Fruit fly (Drosophila melanogaster): ENCODE results near the gene dos.

Gene dos

DNA sequence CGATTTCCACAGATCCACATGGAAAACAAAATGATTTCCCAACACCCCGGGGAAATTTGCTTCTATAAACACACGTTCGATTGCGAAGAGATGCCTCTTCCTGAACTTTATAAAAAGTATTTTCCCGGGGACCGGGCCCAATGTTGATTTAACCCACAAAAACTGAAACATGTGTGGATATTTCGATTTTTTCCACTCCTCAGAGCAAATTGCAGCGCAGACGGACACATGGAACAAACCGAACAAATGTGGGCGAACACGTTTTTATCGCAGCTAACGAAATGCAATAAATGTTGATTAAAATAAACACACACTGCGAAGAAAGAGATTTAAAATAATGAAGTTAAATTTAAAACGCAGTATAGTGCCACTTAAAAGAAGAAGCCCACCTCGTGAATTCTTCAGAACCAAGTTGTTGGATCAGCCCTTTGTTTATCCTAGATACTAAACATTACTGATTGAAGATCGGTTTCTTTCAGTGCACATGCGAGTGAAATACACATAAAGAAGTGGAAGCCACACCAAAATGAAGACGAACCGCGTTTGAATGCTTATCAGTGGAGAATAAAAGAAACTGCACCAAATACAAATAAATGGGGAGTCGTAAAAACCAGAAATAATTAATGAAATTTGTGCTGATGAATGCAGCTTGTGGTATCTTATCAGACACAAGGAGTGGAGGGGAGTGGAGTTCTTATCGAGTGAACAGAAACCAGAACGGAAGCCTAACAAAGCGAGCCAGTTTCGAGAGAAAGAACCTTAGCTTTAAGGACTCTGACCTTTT lies 6.3 kb upstream of the dos start (continued):
- peak; percentile 60 for TF ChIP-seq CG13775 (GFP tag; optimal IDR thresholded peaks at IDR 0.05)
- TF ChIP-seq CG5180 (GFP tag; optimal IDR thresholded peaks at IDR 0.05), result peak; percentile 77
- no peak for TF ChIP-seq rib (GFP tag; IDR thresholded peaks at IDR 0.05)
- peak; percentile 57 for TF ChIP-seq CG4617 (GFP tag; optimal IDR thresholded peaks at IDR 0.05; ENCODE audit: borderline replicate concordance)
- peak; percentile 50; the same call in 1 of the 3 replicates for TF ChIP-seq z (GFP tag; IDR thresholded peaks at IDR 0.05)
- peak; percentile 61 to 79 for TF ChIP-seq dpn (GFP tag; optimal IDR thresholded peaks at IDR 0.05)
- TF ChIP-seq Neu2 (GFP tag; optimal IDR thresholded peaks at IDR 0.05; ENCODE audit: borderline replicate concordance), result no peak
- peak; percentile 58 for TF ChIP-seq CG3065 (GFP tag; optimal IDR thresholded peaks at IDR 0.05)
- peak; percentile 89 for TF ChIP-seq fd96Cb (tag; optimal IDR thresholded peaks at IDR 0.05)
- peak; percentile 91 for TF ChIP-seq Blimp-1 (GFP tag; optimal IDR thresholded peaks at IDR 0.05)
- TF ChIP-seq BEAF-32 (GFP tag; optimal IDR thresholded peaks at IDR 0.05), result no peak
- TF ChIP-seq ro (GFP tag; IDR thresholded peaks at IDR 0.05), result peak; percentile 37; the same call in 1 of the 2 replicates
- TF ChIP-seq NC2β (GFP tag; optimal IDR thresholded peaks at IDR 0.05), result peak; percentile 79
- peak; percentile 24 for TF ChIP-seq CG4328 (GFP tag; optimal IDR thresholded peaks at IDR 0.05)
- peak; percentile 64 for TF ChIP-seq CG8290 (GFP tag; optimal IDR thresholded peaks at IDR 0.05)
- TF ChIP-seq CG8290 (tag; optimal IDR thresholded peaks at IDR 0.05), result peak in 1 of 2 experiments; percentile 35
- peak; percentile 70 for TF ChIP-seq CG14667 (GFP tag; IDR thresholded peaks at IDR 0.05)
- TF ChIP-seq slbo (GFP tag; IDR thresholded peaks at IDR 0.05), result peak; percentile 41; the same call in 1 of the 2 replicates
- no peak for TF ChIP-seq CG2129 (GFP tag; IDR thresholded peaks at IDR 0.05; ENCODE audit: partially characterized antibody)
- TF ChIP-seq esg (GFP tag; conservative IDR thresholded peaks at IDR 0.05), result peak; percentile 81
- peak; percentile 54 for TF ChIP-seq CG4360 (GFP tag; IDR thresholded peaks at IDR 0.05)
- TF ChIP-seq Dek (tag; optimal IDR thresholded peaks at IDR 0.05), result peak; percentile 45
- TF ChIP-seq CG2199 (GFP tag; IDR thresholded peaks at IDR 0.05), result peak; percentile 73; the same call in 2 of the 3 replicates
- peak; percentile 85 for TF ChIP-seq tin (GFP tag; optimal IDR thresholded peaks at IDR 0.05)
- peak; percentile 74 for TF ChIP-seq CG8281 (tag; optimal IDR thresholded peaks at IDR 0.05)
- peak; percentile 17 for TF ChIP-seq Bdp1 (GFP tag; optimal IDR thresholded peaks at IDR 0.05)
- TF ChIP-seq H2.0 (GFP tag; IDR thresholded peaks at IDR 0.05), result peak; percentile 64
- no peak for TF ChIP-seq CG11085 (GFP tag; IDR thresholded peaks at IDR 0.05)
- peak; percentile 75 for TF ChIP-seq CG11247 (GFP tag; IDR thresholded peaks at IDR 0.05)
- peak; percentile 76 for TF ChIP-seq sob (GFP tag; IDR thresholded peaks at IDR 0.05)
- peak; percentile 85 for TF ChIP-seq CG12391 (tag; optimal IDR thresholded peaks at IDR 0.05)
- peak; percentile 78 for TF ChIP-seq kah (GFP tag; optimal IDR thresholded peaks at IDR 0.05)
- TF ChIP-seq TFAM (GFP tag; optimal IDR thresholded peaks at IDR 0.05), result peak; percentile 49
- TF ChIP-seq CG11723 (GFP tag; optimal IDR thresholded peaks at IDR 0.05), result peak; percentile 62
- TF ChIP-seq Sin3A (optimal IDR thresholded peaks at IDR 0.05), result no peak
- peak; percentile 90 for TF ChIP-seq phol (tag; optimal IDR thresholded peaks at IDR 0.05)
- TF ChIP-seq abd-A (tag; optimal IDR thresholded peaks at IDR 0.05), result no peak
- peak; percentile 19; the same call in 1 of the 2 replicates for TF ChIP-seq crol (GFP tag; IDR thresholded peaks at IDR 0.05)
- TF ChIP-seq CG7786 (GFP tag; optimal IDR thresholded peaks at IDR 0.05), result no peak
- TF ChIP-seq CG9932 (GFP tag; IDR thresholded peaks at IDR 0.05), result no peak
- peak; percentile 25 for TF ChIP-seq Myb (GFP tag; optimal IDR thresholded peaks at IDR 0.05)
- TF ChIP-seq Hand (GFP tag; optimal IDR thresholded peaks at IDR 0.05), result peak; percentile 14
- no peak for TF ChIP-seq Adf1 (GFP tag; IDR thresholded peaks at IDR 0.05)
- peak; percentile 86 for TF ChIP-seq CG15601 (tag; optimal IDR thresholded peaks at IDR 0.05)
- no peak for TF ChIP-seq Fer2 (tag; optimal IDR thresholded peaks at IDR 0.05)
- peak; percentile 46 for TF ChIP-seq CTCF (GFP tag; optimal IDR thresholded peaks at IDR 0.05)
- peak; percentile 84 for TF ChIP-seq Nf-YA (GFP tag; IDR thresholded peaks at IDR 0.05)
- TF ChIP-seq HLH54F (GFP tag; optimal IDR thresholded peaks at IDR 0.05), result peak; percentile 34
- TF ChIP-seq hth (optimal IDR thresholded peaks at IDR 0.05), result no peak
- TF ChIP-seq CG1647 (GFP tag; optimal IDR thresholded peaks at IDR 0.05), result peak; percentile 79
